Fruit fly (Drosophila melanogaster): ENCODE measurements around the gene Nmd3.

DNA sequence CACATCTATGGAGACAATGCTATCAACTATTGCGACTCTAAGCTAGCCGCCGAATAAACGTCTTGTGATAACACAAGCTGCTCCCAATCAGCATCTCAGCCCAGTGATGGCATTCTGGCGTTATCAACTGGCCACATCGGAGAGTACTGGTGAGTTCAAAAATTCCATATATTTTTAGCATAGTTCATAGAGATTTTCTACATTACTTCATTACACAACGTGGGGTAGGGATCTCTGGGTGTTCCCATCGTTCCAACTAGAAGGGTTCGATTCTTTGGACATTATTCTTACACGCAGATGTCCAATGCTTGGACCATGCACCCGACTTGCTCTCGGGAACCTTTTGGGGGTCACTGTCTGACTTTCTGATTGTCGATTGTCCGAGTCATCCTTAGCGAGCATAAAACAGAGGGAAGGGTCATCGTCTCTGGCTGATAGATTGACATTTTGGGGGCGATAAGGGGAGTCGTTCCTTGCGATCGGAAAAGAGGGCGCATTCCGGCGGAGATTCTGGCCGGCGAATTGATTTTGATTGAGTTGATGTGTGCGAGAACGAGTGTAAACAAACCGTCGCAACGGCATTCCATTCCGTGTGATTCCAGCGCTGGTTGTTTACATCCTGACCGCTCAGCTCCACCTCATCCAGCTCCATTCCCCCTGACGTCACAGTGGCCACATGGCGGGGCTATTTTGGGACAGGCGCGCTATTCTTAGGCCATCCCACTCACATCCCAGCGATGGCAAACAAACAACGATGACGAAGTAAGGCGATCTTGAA lies 22.1 kb downstream of the Nmd3 start, which contains the start of the genes Cyp4d1 and CG3630:
- TF ChIP-seq rn (GFP tag; IDR thresholded peaks at IDR 0.05) (no peak), CG9948 (tag; optimal IDR thresholded peaks at IDR 0.05) (no peak), CG12605 (GFP tag; IDR thresholded peaks at IDR 0.05) (no peak)

Data from whole organism, pupa.